Fruit fly (Drosophila melanogaster) whole organism, embryonic: ENCODE data around the gene Polr3G.

Source experiments
- Abd-B ChIP-seq: fragments of 200-800 bp; sonication (Bioruptor generic); optimal IDR thresholded peaks from 2 replicates; lab custom pipeline; 2018; ENCODE audit warnings: missing biosample characterization, mild to moderate bottlenecking, missing genetic modification characterization, moderate library complexity
- Adf1 ChIP-seq: fragments of 200-800 bp; sonication (Bioruptor generic); IDR thresholded peaks from 2 replicates; pipeline ENCODE4 v1.3.6; 2022; ENCODE audit warnings: missing biosample characterization, missing genetic modification characterization
- CG1024 ChIP-seq: fragments of 200-800 bp; sonication (Bioruptor generic); IDR thresholded peaks from 2 replicates; pipeline ENCODE4 v1.3.6; 2022; ENCODE audit warnings: missing biosample characterization, missing genetic modification characterization
- CG11247 ChIP-seq: fragments of 200-800 bp; sonication (Bioruptor generic); IDR thresholded peaks from 2 replicates; pipeline ENCODE4 v1.3.6; 2022; ENCODE audit warnings: missing biosample characterization, missing genetic modification characterization
- CG11456 ChIP-seq: fragments of 200-800 bp; sonication (Bioruptor generic); IDR thresholded peaks from 3 replicates; pipeline ENCODE4 v1.3.6; 2022; ENCODE audit warnings: missing biosample characterization, missing genetic modification characterization
- CG12071 ChIP-seq: fragments of 200-800 bp; sonication (Bioruptor generic); optimal IDR thresholded peaks from 3 replicates; lab custom pipeline; 2018; ENCODE audit warnings: missing biosample characterization, mild to moderate bottlenecking, missing genetic modification characterization
- CG12219 ChIP-seq: fragments of 200-800 bp; sonication (Bioruptor generic); optimal IDR thresholded peaks from 3 replicates; lab custom pipeline; 2018; ENCODE audit warnings: missing biosample characterization, mild to moderate bottlenecking, missing genetic modification characterization
- CG1233 ChIP-seq: fragments of 200-800 bp; sonication (Bioruptor generic); optimal IDR thresholded peaks from 4 replicates; lab custom pipeline; 2018; ENCODE audit warnings: missing biosample characterization, mild to moderate bottlenecking, missing genetic modification characterization
- CG13775 ChIP-seq: fragments of 200-800 bp; sonication (Bioruptor generic); optimal IDR thresholded peaks from 3 replicates; lab custom pipeline; 2017; ENCODE audit warnings: missing biosample characterization, mild to moderate bottlenecking, missing genetic modification characterization
- CG14441 ChIP-seq: fragments of 200-800 bp; sonication (Bioruptor generic); IDR thresholded peaks from 2 replicates; pipeline ENCODE4 v1.3.6; 2022; ENCODE audit warnings: missing biosample characterization, missing genetic modification characterization
- CG14860 ChIP-seq: fragments of 200-800 bp; sonication (Bioruptor generic); IDR thresholded peaks from 3 replicates; pipeline ENCODE4 v1.3.6; 2022; ENCODE audit warnings: missing biosample characterization, missing genetic modification characterization; ENCODE audit not compliant: partially characterized antibody
- CG15073 ChIP-seq: fragments of 200-800 bp; sonication (Bioruptor generic); optimal IDR thresholded peaks from 2 replicates; lab custom pipeline; 2016; ENCODE audit warnings: missing biosample characterization, missing genetic modification characterization
- CG15269 ChIP-seq: fragments of 200-800 bp; sonication (Bioruptor generic); optimal IDR thresholded peaks from 2 replicates; lab custom pipeline; 2018; ENCODE audit warnings: missing biosample characterization, mild to moderate bottlenecking, missing genetic modification characterization, moderate library complexity
- CG18619 ChIP-seq: fragments of 200-800 bp; sonication (Bioruptor generic); optimal IDR thresholded peaks from 3 replicates; lab custom pipeline; 2017; ENCODE audit warnings: missing biosample characterization, mild to moderate bottlenecking, missing genetic modification characterization
- CG31441 ChIP-seq: fragments of 200-800 bp; sonication (Bioruptor generic); IDR thresholded peaks from 2 replicates; pipeline ENCODE4 v1.3.6; 2022; ENCODE audit warnings: missing biosample characterization, missing genetic modification characterization
- CG32767 ChIP-seq: fragments of 200-800 bp; sonication (Bioruptor generic); IDR thresholded peaks from 2 replicates; pipeline ENCODE4 v1.3.6; 2022; ENCODE audit warnings: missing biosample characterization, missing genetic modification characterization
- CG3281 ChIP-seq: fragments of 200-800 bp; sonication (Bioruptor generic); optimal IDR thresholded peaks from 3 replicates; lab custom pipeline; 2017; ENCODE audit warnings: missing biosample characterization, mild to moderate bottlenecking, missing genetic modification characterization
- CG3407 ChIP-seq: fragments of 200-800 bp; sonication (Bioruptor generic); optimal IDR thresholded peaks from 2 replicates; lab custom pipeline; 2018; ENCODE audit warnings: missing biosample characterization, mild to moderate bottlenecking, missing genetic modification characterization
- CG4617 ChIP-seq: fragments of 200-800 bp; sonication (Bioruptor generic); optimal IDR thresholded peaks from 3 replicates; lab custom pipeline; 2016; ENCODE audit warnings: missing biosample characterization, missing genetic modification characterization, borderline replicate concordance
- CG7839 ChIP-seq: fragments of 200-800 bp; sonication (Bioruptor generic); optimal IDR thresholded peaks from 3 replicates; lab custom pipeline; 2018; ENCODE audit warnings: missing biosample characterization, mild to moderate bottlenecking, missing genetic modification characterization, moderate library complexity
- CoRest ChIP-seq: fragments of 200-800 bp; sonication (Bioruptor generic); optimal IDR thresholded peaks from 3 replicates; lab custom pipeline; 2018; ENCODE audit warnings: missing biosample characterization, mild to moderate bottlenecking, missing genetic modification characterization, moderate library complexity
- CrebB ChIP-seq: fragments of 200-800 bp; sonication (Bioruptor generic); optimal IDR thresholded peaks from 3 replicates; lab custom pipeline; 2018; ENCODE audit warnings: missing biosample characterization, mild to moderate bottlenecking, missing genetic modification characterization
- Doc2 ChIP-seq: fragments of 200-800 bp; sonication (Bioruptor generic); IDR thresholded peaks from 2 replicates; pipeline ENCODE4 v1.3.6; 2022; ENCODE audit warnings: missing biosample characterization, missing genetic modification characterization
- ERR ChIP-seq: fragments of 200-800 bp; sonication (Bioruptor generic); optimal IDR thresholded peaks from 2 replicates; lab custom pipeline; 2016; ENCODE audit warnings: missing biosample characterization, missing genetic modification characterization
- Ets97D ChIP-seq: fragments of 200-800 bp; sonication (Bioruptor generic); optimal IDR thresholded peaks from 3 replicates; lab custom pipeline; 2016; ENCODE audit warnings: missing biosample characterization, missing genetic modification characterization
- HLH4C ChIP-seq: fragments of 200-800 bp; sonication (Bioruptor generic); IDR thresholded peaks from 3 replicates; pipeline ENCODE4 v1.3.6; 2022; ENCODE audit warnings: missing biosample characterization, missing genetic modification characterization; ENCODE audit not compliant: partially characterized antibody
- MESR4 ChIP-seq: fragments of 200-800 bp; sonication (Bioruptor generic); optimal IDR thresholded peaks from 2 replicates; lab custom pipeline; 2018; ENCODE audit warnings: missing biosample characterization, mild to moderate bottlenecking, missing genetic modification characterization, moderate library complexity
- Mrtf ChIP-seq: fragments of 200-800 bp; sonication (Bioruptor generic); IDR thresholded peaks from 3 replicates; pipeline ENCODE4 v1.3.6; 2022; ENCODE audit warnings: missing biosample characterization, missing genetic modification characterization
- Pdp1 ChIP-seq, 2 experiments: fragments of 200-800 bp; sonication (Bioruptor generic); optimal IDR thresholded peaks; 3 replicates each; lab custom pipeline; 2016; ENCODE audit warnings: missing biosample characterization in 2 of 2, missing genetic modification characterization in 2 of 2, mild to moderate bottlenecking in 1 of 2, moderate library complexity in 1 of 2
- Rx ChIP-seq: fragments of 200-800 bp; sonication (Bioruptor generic); IDR thresholded peaks from 2 replicates; pipeline ENCODE4 v1.3.6; 2022; ENCODE audit warnings: missing biosample characterization, missing genetic modification characterization
- Sin3A ChIP-seq: fragments of >200 bp; optimal IDR thresholded peaks from 2 replicates; lab custom pipeline; 2018
- Stat92E ChIP-seq, 3 experiments: fragments of >200 bp in 2 of 3; fragments of 200-800 bp in 1 of 3; sonication (Bioruptor generic) in 1 of 3; optimal IDR thresholded peaks; 2 replicates each; lab custom pipeline; 2017 to 2019; ENCODE audit warnings: missing biosample characterization in 3 of 3, missing genetic modification characterization in 3 of 3, mild to moderate bottlenecking in 1 of 3, moderate library complexity in 1 of 3
- YL-1 ChIP-seq: fragments of 200-800 bp; sonication (Bioruptor generic); optimal IDR thresholded peaks from 3 replicates; lab custom pipeline; 2017; ENCODE audit warnings: missing biosample characterization, mild to moderate bottlenecking, missing genetic modification characterization
- ac ChIP-seq: fragments of 200-800 bp; sonication (Bioruptor generic); optimal IDR thresholded peaks from 3 replicates; lab custom pipeline; 2017; ENCODE audit warnings: missing biosample characterization, mild to moderate bottlenecking, missing genetic modification characterization
- aop ChIP-seq: fragments of 200-800 bp; sonication (Bioruptor generic); IDR thresholded peaks from 2 replicates; pipeline ENCODE4 v1.3.6; 2022; ENCODE audit warnings: missing biosample characterization, missing genetic modification characterization
- az2 ChIP-seq: fragments of 200-800 bp; sonication (Bioruptor generic); optimal IDR thresholded peaks from 3 replicates; lab custom pipeline; 2016; ENCODE audit warnings: missing biosample characterization, missing genetic modification characterization
- bbx ChIP-seq: fragments of 200-800 bp; sonication (Bioruptor generic); IDR thresholded peaks from 2 replicates; pipeline ENCODE4 v1.3.6; 2022; ENCODE audit warnings: missing biosample characterization, missing genetic modification characterization; ENCODE audit not compliant: partially characterized antibody
- chn ChIP-seq: fragments of 200-800 bp; sonication (Bioruptor generic); optimal IDR thresholded peaks from 2 replicates; lab custom pipeline; 2016; ENCODE audit warnings: missing biosample characterization, missing genetic modification characterization
- corto ChIP-seq: fragments of 200-800 bp; sonication (Bioruptor generic); optimal IDR thresholded peaks from 2 replicates; lab custom pipeline; 2016; ENCODE audit warnings: missing biosample characterization, mild to moderate bottlenecking, missing genetic modification characterization, moderate library complexity
- dysf ChIP-seq: fragments of 200-800 bp; sonication (Bioruptor generic); IDR thresholded peaks from 3 replicates; pipeline ENCODE4 v1.3.6; 2022; ENCODE audit warnings: missing biosample characterization, missing genetic modification characterization
- ewg ChIP-seq: fragments of 200-800 bp; sonication (Bioruptor generic); optimal IDR thresholded peaks from 3 replicates; lab custom pipeline; 2017; ENCODE audit warnings: mild to moderate bottlenecking, missing biosample characterization, missing genetic modification reagents, missing genetic modification characterization
- fd64A ChIP-seq: fragments of 200-800 bp; sonication (Bioruptor generic); optimal IDR thresholded peaks from 3 replicates; lab custom pipeline; 2018; ENCODE audit warnings: missing biosample characterization, mild to moderate bottlenecking, missing genetic modification characterization
- gcm2 ChIP-seq: fragments of 200-800 bp; sonication (Bioruptor generic); optimal IDR thresholded peaks from 2 replicates; lab custom pipeline; 2016; ENCODE audit warnings: missing biosample characterization, missing genetic modification characterization
- nom ChIP-seq: fragments of 200-800 bp; sonication (Bioruptor generic); optimal IDR thresholded peaks from 2 replicates; lab custom pipeline; 2017; ENCODE audit warnings: missing biosample characterization, missing genetic modification characterization, mild to moderate bottlenecking, moderate library complexity, missing genetic modification reagents
- p53 ChIP-seq: fragments of 200-800 bp; sonication (Bioruptor generic); optimal IDR thresholded peaks from 2 replicates; lab custom pipeline; 2016; ENCODE audit warnings: missing biosample characterization, missing genetic modification characterization
- repo ChIP-seq: fragments of 200-800 bp; sonication (Bioruptor generic); optimal IDR thresholded peaks from 2 replicates; lab custom pipeline; 2016; ENCODE audit warnings: missing biosample characterization, missing genetic modification characterization
- ro ChIP-seq: fragments of 200-800 bp; sonication (Bioruptor generic); IDR thresholded peaks from 2 replicates; pipeline ENCODE4 v1.3.6; 2022; ENCODE audit warnings: missing biosample characterization, missing genetic modification characterization
- tin ChIP-seq: fragments of 200-800 bp; sonication (Bioruptor generic); optimal IDR thresholded peaks from 3 replicates; lab custom pipeline; 2016; ENCODE audit warnings: missing biosample characterization, missing genetic modification characterization
- vnd ChIP-seq: fragments of 200-800 bp; sonication (Bioruptor generic); IDR thresholded peaks from 3 replicates; pipeline ENCODE4 v1.3.6; 2022; ENCODE audit warnings: missing biosample characterization, missing genetic modification characterization; ENCODE audit not compliant: partially characterized antibody
- zfh1 ChIP-seq: fragments of 200-800 bp; sonication (Bioruptor generic); IDR thresholded peaks from 3 replicates; pipeline ENCODE4 v1.3.6; 2022; ENCODE audit warnings: missing biosample characterization, missing genetic modification characterization

Gene Polr3G

dm6 chr3L:17425132-17425713 is 1.7 kb downstream of the Polr3G start, which contains the start of the genes Sec3 and COX7B (continued):
- TF ChIP-seq Stat92E (GFP tag; optimal IDR thresholded peaks at IDR 0.05; lab: Kevin White, UChicago): peak in 1 of 3 experiments; percentile 64
- TF ChIP-seq CG31441: peak; percentile 61
- peak; percentile 64 to 96 for TF ChIP-seq Pdp1 (GFP tag; optimal IDR thresholded peaks at IDR 0.05; lab: Kevin White, UChicago)
- peak; percentile 91 for TF ChIP-seq vnd (GFP tag; lab: Robert Waterston, UW)
- TF ChIP-seq CG1233 (GFP tag; lab: Kevin White, UChicago): peak; percentile 38
- TF ChIP-seq nom (GFP tag; lab: Kevin White, UChicago): peak; percentile 15
- TF ChIP-seq CoRest: peak; percentile 78
- no peak for TF ChIP-seq CG1024 (GFP tag; lab: Robert Waterston, UW)
- no peak for TF ChIP-seq Rx (GFP tag; lab: Robert Waterston, UW)
- TF ChIP-seq CrebB (tag; lab: Kevin White, UChicago): peak; percentile 60
- no peak for TF ChIP-seq CG32767 (GFP tag; lab: Robert Waterston, UW)
- peak; percentile 87 for TF ChIP-seq bbx
- TF ChIP-seq p53 (GFP tag; lab: Kevin White, UChicago): no peak
- TF ChIP-seq fd64A (GFP tag; lab: Kevin White, UChicago): no peak
- TF ChIP-seq ERR: peak; percentile 29
- TF ChIP-seq corto (GFP tag; lab: Kevin White, UChicago): peak; percentile 23
- TF ChIP-seq repo (GFP tag; lab: Kevin White, UChicago): no peak
- no peak for TF ChIP-seq aop (GFP tag; lab: Robert Waterston, UW)
- peak; percentile 80 for TF ChIP-seq MESR4
- no peak for TF ChIP-seq CG15073 (GFP tag; lab: Kevin White, UChicago)
- TF ChIP-seq CG3281 (GFP tag; lab: Kevin White, UChicago): peak; percentile 55
- TF ChIP-seq gcm2: peak; percentile 14
- peak; percentile 89 for TF ChIP-seq CG4617 (GFP tag; lab: Kevin White, UChicago)
- TF ChIP-seq Ets97D: peak; percentile 29
- peak; percentile 46 for TF ChIP-seq CG18619 (GFP tag; lab: Kevin White, UChicago)
- peak; percentile 84 for TF ChIP-seq HLH4C (GFP tag; lab: Robert Waterston, UW)
- TF ChIP-seq az2: peak; percentile 71
- TF ChIP-seq ewg (GFP tag; lab: Kevin White, UChicago): peak; percentile 17
- TF ChIP-seq CG14860 (GFP tag; lab: Robert Waterston, UW): peak; percentile 91
- peak; percentile 66 for TF ChIP-seq CG7839 (tag; lab: Kevin White, UChicago)
- no peak for TF ChIP-seq CG11456 (GFP tag; lab: Robert Waterston, UW)
- TF ChIP-seq CG3407: no peak
- peak; percentile 74 for TF ChIP-seq tin (GFP tag; lab: Kevin White, UChicago)
- peak; percentile 63 for TF ChIP-seq CG15269 (tag; lab: Kevin White, UChicago)
- peak; percentile 52; the same call in 1 of the 3 replicates for TF ChIP-seq dysf (GFP tag; lab: Robert Waterston, UW)
- TF ChIP-seq CG12219 (GFP tag; lab: Kevin White, UChicago): peak; percentile 8
- TF ChIP-seq Sin3A: peak; percentile 77
- no peak for TF ChIP-seq ro (GFP tag; lab: Robert Waterston, UW)
- no peak for TF ChIP-seq CG12071 (GFP tag; lab: Kevin White, UChicago)
- 0 out of 3 replicates have a peak, but pooled peaks have one; percentile 12 for TF ChIP-seq Mrtf (GFP tag; lab: Robert Waterston, UW)
- no peak for TF ChIP-seq ac (GFP tag; lab: Kevin White, UChicago)
- peak; percentile 52 for TF ChIP-seq chn (GFP tag; lab: Kevin White, UChicago)
- no peak for TF ChIP-seq CG11247 (GFP tag; lab: Robert Waterston, UW)
- TF ChIP-seq Doc2 (GFP tag; lab: Robert Waterston, UW): no peak
- TF ChIP-seq CG14441 (GFP tag; lab: Robert Waterston, UW): peak; percentile 50; the same call in 1 of the 2 replicates
- TF ChIP-seq zfh1 (GFP tag; lab: Robert Waterston, UW): peak; percentile 47; the same call in 1 of the 3 replicates
- peak; percentile 67 for TF ChIP-seq CG13775
- TF ChIP-seq Adf1 (GFP tag; lab: Robert Waterston, UW): no peak
- TF ChIP-seq Abd-B (GFP tag; lab: Kevin White, UChicago): peak; percentile 62
- peak; percentile 91 for TF ChIP-seq YL-1 (GFP tag; lab: Kevin White, UChicago)
